Fruit fly (Drosophila melanogaster) whole organism, prepupa: ENCODE measurements around the gene Ret.

Experiments
- CG32006 ChIP-seq: fragments of 200-800 bp; sonication (Bioruptor generic); optimal IDR thresholded peaks from 3 replicates; lab custom pipeline; 2017; ENCODE audit warnings: missing biosample characterization, mild to moderate bottlenecking, missing genetic modification characterization
- Lpt ChIP-seq: fragments of 200-800 bp; sonication (Bioruptor generic); optimal IDR thresholded peaks from 3 replicates; lab custom pipeline; 2016; ENCODE audit warnings: missing biosample characterization, missing genetic modification characterization

DNA sequence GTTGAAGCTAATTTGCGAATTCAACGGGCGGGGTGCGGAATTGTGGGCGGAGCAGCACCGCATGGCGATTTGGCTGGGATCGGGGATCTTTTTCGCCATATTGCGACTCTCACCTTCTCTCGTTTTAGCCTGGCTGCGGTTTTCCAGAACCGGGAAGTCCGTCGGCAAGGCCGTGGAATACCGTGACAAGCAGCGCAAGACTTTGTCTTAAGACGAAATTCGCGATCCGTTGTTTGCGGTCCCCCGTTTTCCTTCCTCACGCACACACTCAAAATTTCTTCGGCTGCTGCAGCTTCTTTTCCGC, 19.4 kb downstream of the Ret start:
- TF ChIP-seq Lpt (GFP tag; lab: Kevin White, UChicago) = no peak
- TF ChIP-seq CG32006 (GFP tag; lab: Kevin White, UChicago) = no peak
